Worm (Caenorhabditis elegans) whole organism, dauer: ENCODE measurements around the gene lips-1.

Source experiments
- unc-62 ChIP-seq: sonication (generic microtip); optimal IDR thresholded peaks from 2 replicates; lab custom pipeline; 2017; ENCODE audit warnings: missing biosample characterization, missing genetic modification reagents, missing genetic modification characterization

Gene lips-1

DNA sequence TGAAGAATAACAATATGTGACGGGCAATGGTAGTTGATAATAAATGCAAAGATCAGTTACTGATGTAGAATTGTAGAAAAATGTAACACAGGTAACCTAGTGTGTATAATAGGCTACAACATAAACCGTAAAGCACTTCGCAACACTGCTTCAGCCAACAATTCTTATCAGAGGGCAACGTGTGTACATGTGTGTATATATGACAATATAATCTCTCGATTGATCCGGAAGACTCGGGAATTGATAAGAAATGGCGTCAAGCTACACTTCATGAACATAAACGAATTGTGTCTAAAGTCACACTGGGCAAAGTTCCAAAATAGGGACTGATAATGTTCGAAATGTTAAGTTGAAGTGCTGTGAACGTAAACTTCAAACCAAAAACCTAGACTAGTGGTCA is 25.9 kb downstream of the lips-1 start:
- TF ChIP-seq unc-62 (GFP tag; lab: Kevin White, UChicago): no peak

DNA sequence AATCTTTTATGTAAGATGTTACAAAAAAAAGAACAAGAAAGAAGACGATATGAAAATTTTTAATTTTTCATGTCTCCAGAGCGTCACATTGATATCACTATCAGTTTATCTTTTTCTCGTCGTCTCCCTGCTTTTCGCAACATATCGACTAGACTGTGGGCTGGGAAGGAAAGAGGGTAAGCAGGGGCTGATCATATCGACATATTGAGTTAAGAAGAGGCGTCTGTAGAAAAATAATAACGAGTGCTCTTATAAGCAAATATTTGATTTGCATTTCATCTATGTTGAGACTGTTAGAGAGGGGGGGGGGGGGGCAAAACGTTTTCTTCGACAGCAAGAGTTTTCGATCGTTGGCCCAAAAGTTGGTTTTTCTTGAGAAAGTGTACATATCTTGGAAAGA is 26.4 kb downstream of the lips-1 start:
- no peak for TF ChIP-seq unc-62 (GFP tag; lab: Kevin White, UChicago)

- TF ChIP-seq unc-62 (GFP tag; lab: Kevin White, UChicago): no peak
Measured at ce11 chrX:12523071-12523483, 30.5 kb downstream of the lips-1 start.

ce11 chrX:12524514-12524913 is 31.9 kb downstream of the lips-1 start:
- TF ChIP-seq unc-62 (GFP tag; lab: Kevin White, UChicago): no peak

- TF ChIP-seq unc-62 (GFP tag; lab: Kevin White, UChicago): no peak
Measured at ce11 chrX:12525359-12525839, 32.8 kb downstream of the lips-1 start, which contains the start of gene scd-1. scd-1 (minus strand) TSS chrX:12525789.

- TF ChIP-seq unc-62 (GFP tag; lab: Kevin White, UChicago): no peak
Measured at ce11 chrX:12532405-12532804, 39.8 kb downstream of the lips-1 start.

- no peak for TF ChIP-seq unc-62 (GFP tag; lab: Kevin White, UChicago)
Measured at ce11 chrX:12534476-12534875, 41.9 kb downstream of the lips-1 start.

- no peak for TF ChIP-seq unc-62 (GFP tag; lab: Kevin White, UChicago)
Measured at ce11 chrX:12538794-12539193, 46.2 kb downstream of the lips-1 start.

DNA sequence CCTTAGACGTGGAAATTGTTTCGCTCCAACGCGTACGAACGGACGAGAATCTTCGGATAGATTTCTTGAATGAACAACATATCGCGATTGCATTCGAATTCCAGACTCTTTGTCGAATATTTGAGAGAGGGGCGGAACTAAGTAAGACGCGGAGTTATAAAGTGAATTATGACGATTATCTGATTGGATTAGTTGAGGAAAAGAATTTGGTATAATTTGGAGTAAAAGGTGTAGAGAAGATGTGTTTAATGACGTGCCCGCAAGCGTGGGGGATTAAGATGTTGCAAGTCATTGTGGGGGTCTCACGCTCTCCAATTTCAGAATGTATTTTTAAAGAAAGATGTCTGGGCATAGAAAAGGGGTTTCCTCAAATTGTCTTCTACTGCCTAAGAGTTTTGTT is 52.5 kb downstream of the lips-1 start:
- no peak for TF ChIP-seq unc-62 (GFP tag; lab: Kevin White, UChicago)
